Fruit fly (Drosophila melanogaster) S2 (cell line): ENCODE data around the gene SP555.
A peak's percentile ranks its signal among the peaks of the same experiment; 100 is the strongest.

Experiments used
- CG8478 ChIP-seq: fragments of >200 bp; optimal IDR thresholded peaks from 2 replicates; lab custom pipeline; 2018
- CTCF ChIP-seq, 2 experiments: fragments of >200 bp; optimal IDR thresholded peaks; 2 replicates each; lab custom pipeline; 2018

The SP555 gene

dm6 chr2L:5055528-5055927, 18.0 kb downstream of the SP555 start:
- TF ChIP-seq CTCF (optimal IDR thresholded peaks at IDR 0.05; lab: Kevin White, UChicago): no peak
- no peak for TF ChIP-seq CG8478 (lab: Kevin White, UChicago)

- no peak for TF ChIP-seq CG8478 (lab: Kevin White, UChicago)
Observed at dm6 chr2L:5058094-5058493, 20.6 kb downstream of the SP555 start, which contains the start of gene Nepl3. Gene Nepl3, minus strand, starts transcription at chr2L:5058248.

- TF ChIP-seq CTCF (optimal IDR thresholded peaks at IDR 0.05; lab: Kevin White, UChicago) (no peak), CG8478 (lab: Kevin White, UChicago) (no peak)
Observed at dm6 chr2L:5059645-5060254, 22.2 kb downstream of the SP555 start, which contains the start of gene Rpn11. Gene Rpn11, minus strand, starts transcription at chr2L:5059790.

dm6 chr2L:5060515-5060914, 23.0 kb downstream of the SP555 start, which contains the start of gene qtc:
Gene qtc, plus strand, starts transcription at chr2L:5060815.
- TF ChIP-seq CTCF (optimal IDR thresholded peaks at IDR 0.05; lab: Kevin White, UChicago) (no peak), CG8478 (lab: Kevin White, UChicago) (no peak)

- TF ChIP-seq CG8478 (lab: Kevin White, UChicago) (no peak), CTCF (optimal IDR thresholded peaks at IDR 0.05; lab: Kevin White, UChicago) (no peak)
Observed at dm6 chr2L:5060952-5061478, 23.5 kb downstream of the SP555 start.

dm6 chr2L:5062799-5063404, 25.4 kb downstream of the SP555 start:
- TF ChIP-seq CG8478 (lab: Kevin White, UChicago) (no peak), CTCF (optimal IDR thresholded peaks at IDR 0.05; lab: Kevin White, UChicago) (no peak)

- TF ChIP-seq CG8478 (lab: Kevin White, UChicago): no peak
Observed at dm6 chr2L:5063936-5064335, 26.4 kb downstream of the SP555 start.

- TF ChIP-seq CTCF (optimal IDR thresholded peaks at IDR 0.05; lab: Kevin White, UChicago) (peak; percentile 5 to 54), CG8478 (lab: Kevin White, UChicago) (no peak)
Observed at dm6 chr2L:5070797-5071579, 33.5 kb downstream of the SP555 start, which contains the start of gene RpL37A. Gene RpL37A, plus strand, starts transcription at chr2L:5070957.

- TF ChIP-seq CG8478 (lab: Kevin White, UChicago): no peak
- no peak for TF ChIP-seq CTCF (optimal IDR thresholded peaks at IDR 0.05; lab: Kevin White, UChicago)
Observed at dm6 chr2L:5072357-5072756, 34.8 kb downstream of the SP555 start.

- TF ChIP-seq CG8478 (lab: Kevin White, UChicago): no peak
- no peak for TF ChIP-seq CTCF (optimal IDR thresholded peaks at IDR 0.05; lab: Kevin White, UChicago)
Observed at dm6 chr2L:5079200-5079599, 41.7 kb downstream of the SP555 start.

- TF ChIP-seq CG8478 (lab: Kevin White, UChicago): no peak
- no peak for TF ChIP-seq CTCF (optimal IDR thresholded peaks at IDR 0.05; lab: Kevin White, UChicago)
Observed at dm6 chr2L:5080225-5080867, 42.8 kb downstream of the SP555 start.

- no peak for TF ChIP-seq CG8478 (lab: Kevin White, UChicago)
- TF ChIP-seq CTCF (optimal IDR thresholded peaks at IDR 0.05; lab: Kevin White, UChicago): no peak
Observed at dm6 chr2L:5084586-5085257, 47.2 kb downstream of the SP555 start.

- no peak for TF ChIP-seq CG8478 (lab: Kevin White, UChicago)
- TF ChIP-seq CTCF (optimal IDR thresholded peaks at IDR 0.05; lab: Kevin White, UChicago): no peak
Observed at dm6 chr2L:5085561-5085960, 48.1 kb downstream of the SP555 start.
